Worm (Caenorhabditis elegans): ENCODE results near the gene T06C12.11.

Gene T06C12.11

ce11 chrV:15887708-15888295 is 5.0 kb upstream of the T06C12.11 start:
- TF ChIP-seq egl-44 (GFP tag; IDR thresholded peaks at IDR 0.05) (0 out of 2 replicates have a peak, but pooled peaks have one; percentile 23), madf-8 (GFP tag; conservative IDR thresholded peaks at IDR 0.05) (no peak), cebp-1 (GFP tag; IDR thresholded peaks at IDR 0.05) (no peak), cebp-1 (tag; optimal IDR thresholded peaks at IDR 0.05) (peak; percentile 21), ztf-22 (GFP tag; optimal IDR thresholded peaks at IDR 0.05) (peak; percentile 26), lsy-27 (tag; optimal IDR thresholded peaks at IDR 0.05; ENCODE audit: borderline replicate concordance, insufficient read depth) (no peak), nhr-80 (tag; optimal IDR thresholded peaks at IDR 0.05) (peak; percentile 72), Y53G8AR.9 (GFP tag; conservative IDR thresholded peaks at IDR 0.05) (no peak), nfyb-1 (GFP tag; IDR thresholded peaks at IDR 0.05) (peak; percentile 55; the same call in 1 of the 2 replicates), dox-1 (GFP tag; IDR thresholded peaks at IDR 0.05) (peak; percentile 32; the same call in 1 of the 2 replicates), unc-62 (GFP tag; optimal IDR thresholded peaks at IDR 0.05) (no peak)

ce11 chrV:15888751-15889150 is 4.0 kb upstream of the T06C12.11 start, which contains the start of gene cgt-1:
Gene cgt-1, minus strand, starts transcription at chrV:15888851.
- TF ChIP-seq mes-4 (tag; optimal IDR thresholded peaks at IDR 0.05), result no peak
- TF ChIP-seq nfyb-1 (GFP tag; IDR thresholded peaks at IDR 0.05), result no peak

ce11 chrV:15890115-15890514 is 2.7 kb upstream of the T06C12.11 start:
- no peak for TF ChIP-seq madf-8 (GFP tag; conservative IDR thresholded peaks at IDR 0.05)
- TF ChIP-seq Y53G8AR.9 (GFP tag; conservative IDR thresholded peaks at IDR 0.05), result no peak
- peak; percentile 31 for TF ChIP-seq nhr-80 (tag; optimal IDR thresholded peaks at IDR 0.05)
- no peak for TF ChIP-seq hrde-1 (tag; optimal IDR thresholded peaks at IDR 0.05; ENCODE audit: borderline replicate concordance)
- no peak for TF ChIP-seq cebp-1 (GFP tag; IDR thresholded peaks at IDR 0.05)
- peak; percentile 28 for TF ChIP-seq cebp-1 (tag; optimal IDR thresholded peaks at IDR 0.05)
- no peak for TF ChIP-seq nhr-27 (tag; optimal IDR thresholded peaks at IDR 0.05)
- TF ChIP-seq F33H1.4 (GFP tag; IDR thresholded peaks at IDR 0.05), result no peak
- TF ChIP-seq dox-1 (GFP tag; IDR thresholded peaks at IDR 0.05), result no peak

- TF ChIP-seq nhr-27 (tag; optimal IDR thresholded peaks at IDR 0.05) (no peak), nhr-80 (tag; optimal IDR thresholded peaks at IDR 0.05) (peak; percentile 74)
Observed at ce11 chrV:15891279-15891678, 1.5 kb upstream of the T06C12.11 start.

- TF ChIP-seq B0019.2 (GFP tag; conservative IDR thresholded peaks at IDR 0.05) (no peak), Y67H2A.10 (GFP tag; conservative IDR thresholded peaks at IDR 0.05) (no peak)
Observed at ce11 chrV:15891761-15892160, 1.0 kb upstream of the T06C12.11 start, which contains the start of gene T06C12.12. Gene T06C12.12, plus strand, starts transcription at chrV:15892061.

- TF ChIP-seq ztf-6 (GFP tag; IDR thresholded peaks at IDR 0.05) (no peak), tbp1 (GFP tag; optimal IDR thresholded peaks at IDR 0.05) (no peak), egrh-3 (GFP tag; IDR thresholded peaks at IDR 0.05) (no peak), repo-1 (tag; optimal IDR thresholded peaks at IDR 0.05) (no peak), atf-7 (tag; optimal IDR thresholded peaks at IDR 0.05) (no peak), Y79H2A.3 (GFP tag; conservative IDR thresholded peaks at IDR 0.05) (no peak), ceh-79 (tag; optimal IDR thresholded peaks at IDR 0.05) (no peak), lin-40 (tag; optimal IDR thresholded peaks at IDR 0.05) (no peak), ets-4 (GFP tag; optimal IDR thresholded peaks at IDR 0.05) (no peak), T07F8.4 (tag; optimal IDR thresholded peaks at IDR 0.05) (no peak), athp-1 (tag; optimal IDR thresholded peaks at IDR 0.05) (no peak), Y95B8A.8 (GFP tag; IDR thresholded peaks at IDR 0.05) (no peak), xnd-1 (tag; optimal IDR thresholded peaks at IDR 0.05) (no peak), sdz-38 (tag; optimal IDR thresholded peaks at IDR 0.05) (no peak), hmg-20 (GFP tag; IDR thresholded peaks at IDR 0.05) (no peak)
Observed at ce11 chrV:15896671-15897070, 3.9 kb downstream of the T06C12.11 start, which contains the start of gene nhr-213. Gene nhr-213, minus strand, starts transcription at chrV:15896771.
